Fruit fly (Drosophila melanogaster): Measurements from ENCODE around the gene SdhAL.

- TF ChIP-seq h (optimal IDR thresholded peaks at IDR 0.05) (no peak), Sin3A (optimal IDR thresholded peaks at IDR 0.05) (no peak), ttk (optimal IDR thresholded peaks at IDR 0.05) (no peak), insv (optimal IDR thresholded peaks at IDR 0.05) (no peak)
These were observed 6.3 kb downstream of the SdhAL start for dm6 chr3L:11918217-11918616.

Measured in Kc167 (cell line).